Fruit fly (Drosophila melanogaster): ENCODE results near the gene CG4907.

Gene CG4907

dm6 chr3R:22724149-22724973 lies 13.8 kb upstream of the CG4907 start, which contains the start of gene Irp-1A (continued):
- TF ChIP-seq CG8388 (GFP tag; optimal IDR thresholded peaks at IDR 0.05) (peak; percentile 76), CG17186 (GFP tag; optimal IDR thresholded peaks at IDR 0.05) (no peak), Atf6 (GFP tag; IDR thresholded peaks at IDR 0.05) (peak; percentile 83), CG6791 (GFP tag; IDR thresholded peaks at IDR 0.05; ENCODE audit: partially characterized antibody) (peak; percentile 79), pros (GFP tag; optimal IDR thresholded peaks at IDR 0.05) (no peak), CG8765 (GFP tag; IDR thresholded peaks at IDR 0.05) (no peak), CG9215 (GFP tag; IDR thresholded peaks at IDR 0.05) (peak; percentile 42; the same call in 1 of the 2 replicates), sug (tag; optimal IDR thresholded peaks at IDR 0.05) (peak; percentile 100), D (optimal IDR thresholded peaks at IDR 0.05) (no peak), D (GFP tag; optimal IDR thresholded peaks at IDR 0.05) (peak; percentile 33), Neu2 (GFP tag; optimal IDR thresholded peaks at IDR 0.05; ENCODE audit: borderline replicate concordance) (no peak), sens-2 (GFP tag; IDR thresholded peaks at IDR 0.05) (no peak), CG6683 (GFP tag; optimal IDR thresholded peaks at IDR 0.05) (peak; percentile 66), sens (GFP tag) (peak; percentile 90), gcm (GFP tag; optimal IDR thresholded peaks at IDR 0.05) (peak; percentile 84), CG1024 (GFP tag; IDR thresholded peaks at IDR 0.05) (peak; percentile 38; the same call in 1 of the 2 replicates), Oaz (GFP tag; IDR thresholded peaks at IDR 0.05) (peak; percentile 57), CG13775 (GFP tag; optimal IDR thresholded peaks at IDR 0.05) (peak; percentile 69), CG2889 (GFP tag; IDR thresholded peaks at IDR 0.05) (no peak), CG9876 (GFP tag; optimal IDR thresholded peaks at IDR 0.05) (no peak), tin (GFP tag; optimal IDR thresholded peaks at IDR 0.05) (peak; percentile 55), CoRest (tag; optimal IDR thresholded peaks at IDR 0.05) (peak; percentile 83), pho (GFP tag; optimal IDR thresholded peaks at IDR 0.05) (peak; percentile 52), unc-4 (GFP tag; IDR thresholded peaks at IDR 0.05; ENCODE audit: partially characterized antibody) (peak; percentile 84), pum (GFP tag; optimal IDR thresholded peaks at IDR 0.05) (peak; percentile 7), CG11247 (GFP tag; IDR thresholded peaks at IDR 0.05) (peak; percentile 73), CG2199 (GFP tag; IDR thresholded peaks at IDR 0.05) (no peak), sqz (GFP tag; optimal IDR thresholded peaks at IDR 0.05) (peak; percentile 17), eve (GFP tag; optimal IDR thresholded peaks at IDR 0.05) (no peak), tll (GFP tag; optimal IDR thresholded peaks at IDR 0.05) (no peak), YL-1 (GFP tag; optimal IDR thresholded peaks at IDR 0.05) (peak; percentile 83), CG30431 (GFP tag; optimal IDR thresholded peaks at IDR 0.05) (no peak), CG17359 (tag; optimal IDR thresholded peaks at IDR 0.05) (peak; percentile 83), CG9437 (GFP tag; optimal IDR thresholded peaks at IDR 0.05) (peak; percentile 68), sr (GFP tag; IDR thresholded peaks at IDR 0.05) (no peak), Bgb (GFP tag; IDR thresholded peaks at IDR 0.05; ENCODE audit: partially characterized antibody) (peak; percentile 86), CG12769 (tag; optimal IDR thresholded peaks at IDR 0.05) (no peak), bsh (GFP tag; optimal IDR thresholded peaks at IDR 0.05) (peak in 1 of 2 experiments; percentile 83), CG7839 (tag; optimal IDR thresholded peaks at IDR 0.05) (peak; percentile 86), shn (GFP tag; optimal IDR thresholded peaks at IDR 0.05) (no peak), ab (GFP tag; optimal IDR thresholded peaks at IDR 0.05) (no peak), en (GFP tag; optimal IDR thresholded peaks at IDR 0.05) (no peak), HLH4C (GFP tag; IDR thresholded peaks at IDR 0.05; ENCODE audit: partially characterized antibody) (peak; percentile 77), CG14014 (GFP tag; IDR thresholded peaks at IDR 0.05) (peak; percentile 81), CG12744 (GFP tag; optimal IDR thresholded peaks at IDR 0.05) (no peak), H2.0 (GFP tag; IDR thresholded peaks at IDR 0.05) (peak; percentile 67), B-H1 (GFP tag; IDR thresholded peaks at IDR 0.05) (peak; percentile 43; the same call in 1 of the 3 replicates), slou (GFP tag; optimal IDR thresholded peaks at IDR 0.05) (peak; percentile 54), Asciz (GFP tag; optimal IDR thresholded peaks at IDR 0.05) (no peak)

Data from whole organism, embryonic.